Fruit fly (Drosophila melanogaster): ENCODE measurements around the gene CG5026.

dm6 chr3L:9004788-9005246, 36.5 kb downstream of the CG5026 start, which contains the start of gene Doc3:
- TF ChIP-seq CG8478 (optimal IDR thresholded peaks at IDR 0.05) (no peak), CTCF (optimal IDR thresholded peaks at IDR 0.05) (peak in 1 of 2 experiments; percentile 24)

Measured in S2 (cell line).